Worm (Caenorhabditis elegans) whole organism, L1 larva: ENCODE measurements around the gene F22F4.9.

Experiments
- F16B12.6 ChIP-seq: fragments of 150-350 bp; optimal IDR thresholded peaks from 2 replicates; lab custom pipeline; 2014; ENCODE audit warnings: missing biosample characterization, missing genetic modification characterization
- aha-1 ChIP-seq: fragments of 150-350 bp; optimal IDR thresholded peaks from 2 replicates; lab custom pipeline; 2014; ENCODE audit warnings: missing biosample characterization, missing genetic modification characterization
- aly-2 ChIP-seq: fragments of 150-350 bp; optimal IDR thresholded peaks from 2 replicates; lab custom pipeline; 2014; ENCODE audit warnings: missing biosample characterization, missing genetic modification characterization
- ama-1 ChIP-seq: fragments of 150-350 bp; optimal IDR thresholded peaks from 2 replicates; lab custom pipeline; 2014
- ceh-8 ChIP-seq: fragments of 200-800 bp; sonication (Bioruptor generic); optimal IDR thresholded peaks from 2 replicates; lab custom pipeline; 2018; ENCODE audit warnings: mild to moderate bottlenecking, missing genetic modification characterization, moderate library complexity, missing compliant biosample characterization
- ceh-90 ChIP-seq: sonication (generic microtip); optimal IDR thresholded peaks from 2 replicates; lab custom pipeline; 2016; ENCODE audit warnings: missing genetic modification characterization, missing compliant biosample characterization
- ces-1 ChIP-seq: fragments of 150-350 bp; optimal IDR thresholded peaks from 2 replicates; lab custom pipeline; 2014; ENCODE audit warnings: missing biosample characterization, missing genetic modification reagents, missing genetic modification characterization
- dpl-1 ChIP-seq, 3 experiments: fragments of 150-350 bp in 2 of 3; sonication (generic microtip) in 1 of 3; optimal IDR thresholded peaks; 2 replicates each; lab custom pipeline; 2014 to 2017; ENCODE audit warnings: missing biosample characterization in 3 of 3, missing genetic modification characterization in 3 of 3, missing genetic modification reagents in 3 of 3
- dsc-1 ChIP-seq: sonication (generic microtip); optimal IDR thresholded peaks from 2 replicates; lab custom pipeline; 2016; ENCODE audit warnings: mild to moderate bottlenecking, missing genetic modification characterization, missing compliant biosample characterization
- efl-1 ChIP-seq, 4 experiments: fragments of 150-350 bp; optimal IDR thresholded peaks in 3 of 4; peaks in 1 of 4; 1 replicate in 1 of 4; 2 replicates in 3 of 4; lab custom pipeline; 2014; ENCODE audit warnings: missing biosample characterization in 2 of 4, missing genetic modification characterization in 2 of 4, missing genetic modification reagents in 2 of 4
- egl-13 ChIP-seq: sonication (generic microtip); optimal IDR thresholded peaks from 2 replicates; lab custom pipeline; 2016; ENCODE audit warnings: missing genotype, missing genetic modification reagents, missing genetic modification characterization, missing compliant biosample characterization
- egl-27 ChIP-seq, 2 experiments: fragments of 150-350 bp in 1 of 2; sonication (generic microtip); optimal IDR thresholded peaks; 3 replicates each; lab custom pipeline; 2017 to 2018; ENCODE audit warnings: missing biosample characterization in 2 of 2, missing genetic modification characterization in 2 of 2, missing genetic modification reagents in 2 of 2
- elt-3 ChIP-seq, 6 experiments: fragments of 150-350 bp in 1 of 6; sonication (generic microtip); optimal IDR thresholded peaks; 2 replicates each; lab custom pipeline; 2017 to 2018; ENCODE audit warnings: missing biosample characterization in 6 of 6, missing genetic modification characterization in 6 of 6, inconsistent platforms in 1 of 6
- ets-5 ChIP-seq: fragments of 200-800 bp; sonication (Bioruptor generic); IDR thresholded peaks from 2 replicates; pipeline ENCODE4 v1.3.6; 2022; ENCODE audit warnings: missing genetic modification characterization, missing compliant biosample characterization
- fkh-10 ChIP-seq: sonication (generic microtip); optimal IDR thresholded peaks from 2 replicates; lab custom pipeline; 2017; ENCODE audit warnings: missing biosample characterization, missing genetic modification reagents, missing genetic modification characterization
- fkh-4 ChIP-seq: sonication (generic microtip); optimal IDR thresholded peaks from 2 replicates; lab custom pipeline; 2016; ENCODE audit warnings: missing compliant biosample characterization, missing genetic modification characterization, borderline replicate concordance
- fos-1 ChIP-seq: fragments of 150-350 bp; optimal IDR thresholded peaks from 2 replicates; lab custom pipeline; 2014; ENCODE audit warnings: missing biosample characterization, missing genetic modification characterization
- hlh-17 ChIP-seq: fragments of 200-800 bp; sonication (Bioruptor generic); optimal IDR thresholded peaks from 2 replicates; lab custom pipeline; 2018; ENCODE audit warnings: missing genetic modification characterization, mild to moderate bottlenecking, missing compliant biosample characterization, moderate library complexity, borderline replicate concordance
- hlh-4 ChIP-seq: sonication (generic microtip); optimal IDR thresholded peaks from 2 replicates; lab custom pipeline; 2016; ENCODE audit warnings: mild to moderate bottlenecking, missing genetic modification characterization, missing compliant biosample characterization
- irx-1 ChIP-seq: sonication (generic microtip); optimal IDR thresholded peaks from 2 replicates; lab custom pipeline; 2016; ENCODE audit warnings: missing genetic modification characterization, missing compliant biosample characterization
- jun-1 ChIP-seq: fragments of 150-350 bp; optimal IDR thresholded peaks from 2 replicates; lab custom pipeline; 2014; ENCODE audit warnings: missing biosample characterization, missing genetic modification reagents, missing genetic modification characterization
- lin-14 ChIP-seq: fragments of 200-800 bp; sonication (Bioruptor generic); optimal IDR thresholded peaks from 2 replicates; lab custom pipeline; 2018; ENCODE audit warnings: mild to moderate bottlenecking, missing genetic modification characterization, moderate library complexity, missing compliant biosample characterization
- lin-35 ChIP-seq, 2 experiments: fragments of 150-350 bp; optimal IDR thresholded peaks; 2 replicates each; lab custom pipeline; 2014; ENCODE audit warnings: missing biosample characterization in 2 of 2, missing genetic modification characterization in 2 of 2, missing genetic modification reagents in 2 of 2
- mef-2 ChIP-seq: fragments of 150-350 bp; optimal IDR thresholded peaks from 2 replicates; lab custom pipeline; 2014; ENCODE audit warnings: missing biosample characterization, missing genetic modification characterization
- mep-1 ChIP-seq: fragments of 150-350 bp; optimal IDR thresholded peaks from 2 replicates; lab custom pipeline; 2014; ENCODE audit warnings: missing biosample characterization, missing genetic modification characterization
- nhr-11 ChIP-seq: fragments of 150-350 bp; optimal IDR thresholded peaks from 2 replicates; lab custom pipeline; 2014; ENCODE audit warnings: missing biosample characterization, missing genetic modification characterization
- nhr-12 ChIP-seq: sonication (generic microtip); optimal IDR thresholded peaks from 2 replicates; lab custom pipeline; 2017; ENCODE audit warnings: missing biosample characterization, missing genetic modification characterization
- nhr-19 ChIP-seq: fragments of 200-800 bp; sonication (Bioruptor generic); conservative IDR thresholded peaks from 2 replicates; pipeline ENCODE4 v1.3.6; 2022; ENCODE audit warnings: missing genetic modification characterization, missing compliant biosample characterization
- nhr-237 ChIP-seq: fragments of 150-350 bp; optimal IDR thresholded peaks from 2 replicates; lab custom pipeline; 2014; ENCODE audit warnings: missing biosample characterization, missing genetic modification characterization
- nhr-28 ChIP-seq: fragments of 150-350 bp; optimal IDR thresholded peaks from 2 replicates; lab custom pipeline; 2014; ENCODE audit warnings: missing biosample characterization, missing genetic modification characterization
- nhr-47 ChIP-seq: sonication (generic microtip); optimal IDR thresholded peaks from 2 replicates; lab custom pipeline; 2016; ENCODE audit warnings: mild to moderate bottlenecking, missing genetic modification characterization, moderate library complexity, missing compliant biosample characterization
- nhr-71 ChIP-seq: sonication (generic microtip); optimal IDR thresholded peaks from 2 replicates; lab custom pipeline; 2016; ENCODE audit warnings: mild to moderate bottlenecking, missing genetic modification characterization, moderate library complexity, missing compliant biosample characterization
- nhr-76 ChIP-seq: sonication (generic microtip); optimal IDR thresholded peaks from 2 replicates; lab custom pipeline; 2017; ENCODE audit warnings: missing biosample characterization, missing genetic modification characterization
- nhr-90 ChIP-seq: sonication (generic microtip); optimal IDR thresholded peaks from 2 replicates; lab custom pipeline; 2016; ENCODE audit warnings: mild to moderate bottlenecking, missing genetic modification characterization, missing compliant biosample characterization; ENCODE audit not compliant: poor library complexity
- pax-3 ChIP-seq: fragments of 200-800 bp; sonication (Bioruptor generic); optimal IDR thresholded peaks from 2 replicates; lab custom pipeline; 2018; ENCODE audit warnings: mild to moderate bottlenecking, missing genetic modification characterization, moderate library complexity, missing compliant biosample characterization
- rnt-1 ChIP-seq: sonication (generic microtip); optimal IDR thresholded peaks from 2 replicates; lab custom pipeline; 2016; ENCODE audit warnings: mild to moderate bottlenecking, missing genetic modification characterization, moderate library complexity, missing compliant biosample characterization
- skn-1 ChIP-seq: fragments of 150-350 bp; optimal IDR thresholded peaks from 2 replicates; lab custom pipeline; 2014; ENCODE audit warnings: missing biosample characterization, missing genetic modification characterization
- snu-23 ChIP-seq: sonication (generic microtip); optimal IDR thresholded peaks from 2 replicates; lab custom pipeline; 2016; ENCODE audit warnings: missing genetic modification characterization, missing compliant biosample characterization
- sox-4 ChIP-seq: sonication (generic microtip); optimal IDR thresholded peaks from 2 replicates; lab custom pipeline; 2016; ENCODE audit warnings: missing genetic modification characterization, missing compliant biosample characterization
- sptf-1 ChIP-seq: fragments of 150-350 bp; optimal IDR thresholded peaks from 2 replicates; lab custom pipeline; 2014; ENCODE audit warnings: missing biosample characterization, missing genetic modification characterization
- sup-37 ChIP-seq: fragments of 200-800 bp; sonication (Bioruptor generic); optimal IDR thresholded peaks from 2 replicates; lab custom pipeline; 2018; ENCODE audit warnings: mild to moderate bottlenecking, missing genetic modification characterization, missing compliant biosample characterization
- swsn-7 ChIP-seq: sonication (generic microtip); optimal IDR thresholded peaks from 2 replicates; lab custom pipeline; 2016; ENCODE audit warnings: missing genetic modification characterization, missing compliant biosample characterization
- tbx-2 ChIP-seq: sonication (generic microtip); optimal IDR thresholded peaks from 2 replicates; lab custom pipeline; 2016; ENCODE audit warnings: missing genetic modification characterization, missing compliant biosample characterization
- tlp-1 ChIP-seq: fragments of 150-350 bp; optimal IDR thresholded peaks from 2 replicates; lab custom pipeline; 2014; ENCODE audit warnings: missing biosample characterization, missing genetic modification characterization
- unc-130 ChIP-seq: fragments of 150-350 bp; optimal IDR thresholded peaks from 2 replicates; lab custom pipeline; 2017; ENCODE audit warnings: missing biosample characterization, missing genetic modification characterization, inconsistent platforms
- unc-30 ChIP-seq: sonication (generic microtip); optimal IDR thresholded peaks from 2 replicates; lab custom pipeline; 2017; ENCODE audit warnings: missing biosample characterization, missing genetic modification characterization
- unc-62 ChIP-seq: fragments of 150-350 bp; optimal IDR thresholded peaks from 2 replicates; lab custom pipeline; 2014; ENCODE audit warnings: missing biosample characterization, missing genetic modification reagents, missing genetic modification characterization
- unc-86 ChIP-seq: sonication (generic microtip); optimal IDR thresholded peaks from 2 replicates; lab custom pipeline; 2016; ENCODE audit warnings: missing genetic modification characterization, missing compliant biosample characterization
- unc-98 ChIP-seq: fragments of 200-800 bp; sonication (Bioruptor generic); IDR thresholded peaks from 2 replicates; pipeline ENCODE4 v1.3.6; 2022; ENCODE audit warnings: missing genetic modification characterization, missing compliant biosample characterization
- vab-15 ChIP-seq: sonication (generic microtip); optimal IDR thresholded peaks from 2 replicates; lab custom pipeline; 2017; ENCODE audit warnings: missing genotype, mild to moderate bottlenecking, missing genetic modification characterization, missing compliant biosample characterization
- zip-4 ChIP-seq: fragments of 200-800 bp; sonication (Bioruptor generic); optimal IDR thresholded peaks from 2 replicates; lab custom pipeline; 2018; ENCODE audit warnings: mild to moderate bottlenecking, missing genetic modification characterization, moderate library complexity, missing compliant biosample characterization
- ztf-11 ChIP-seq, 2 experiments: sonication (generic microtip); optimal IDR thresholded peaks; 2 replicates each; lab custom pipeline; 2016 to 2017; ENCODE audit warnings: missing genetic modification characterization in 2 of 2, missing biosample characterization in 1 of 2, missing compliant biosample characterization in 1 of 2
- ztf-4 ChIP-seq: fragments of 150-350 bp; optimal IDR thresholded peaks from 2 replicates; lab custom pipeline; 2014; ENCODE audit warnings: missing biosample characterization, missing genetic modification characterization

Gene F22F4.9

ce11 chrX:6041995-6042481 is 42.7 kb upstream of the F22F4.9 start (continued):
- TF ChIP-seq lin-35 (GFP tag; optimal IDR thresholded peaks at IDR 0.05; lab: Kevin White, UChicago), result peak; percentile 34 to 76
- no peak for TF ChIP-seq ets-5 (GFP tag; lab: Robert Waterston, UW)
- no peak for TF ChIP-seq sox-4 (tag; lab: Kevin White, UChicago)
- peak; percentile 12 for TF ChIP-seq egl-13 (tag; lab: Kevin White, UChicago)
- TF ChIP-seq jun-1 (tag; lab: Kevin White, UChicago), result peak; percentile 76
- TF ChIP-seq nhr-19 (GFP tag; lab: Robert Waterston, UW), result peak; percentile 72; the same call in 1 of the 2 replicates
- TF ChIP-seq zip-4 (GFP tag; lab: Kevin White, UChicago), result no peak
- no peak for TF ChIP-seq sptf-1
- no peak for TF ChIP-seq ces-1
- peak; percentile 82 for TF ChIP-seq nhr-90 (tag; lab: Kevin White, UChicago)
- peak; percentile 25 for TF ChIP-seq irx-1 (tag; lab: Kevin White, UChicago)
- TF ChIP-seq tlp-1 (tag; lab: Kevin White, UChicago), result no peak
- TF ChIP-seq hlh-17 (GFP tag; lab: Kevin White, UChicago), result no peak
- TF ChIP-seq nhr-47 (tag; lab: Kevin White, UChicago), result peak; percentile 60
- TF ChIP-seq tbx-2 (tag; lab: Kevin White, UChicago), result peak; percentile 82
- no peak for TF ChIP-seq ztf-11 (tag; optimal IDR thresholded peaks at IDR 0.05; lab: Kevin White, UChicago)
- TF ChIP-seq dpl-1 (GFP tag; optimal IDR thresholded peaks at IDR 0.05; lab: Kevin White, UChicago), result peak in 1 of 3 experiments; percentile 43
- peak; percentile 13 to 37 for TF ChIP-seq efl-1 (optimal IDR thresholded peaks at IDR 0.05; lab: Kevin White, UChicago)
- peak; percentile 24 to 94 for TF ChIP-seq efl-1 (GFP tag; optimal IDR thresholded peaks at IDR 0.05 in 1 of 2; lab: Kevin White, UChicago)
- no peak for TF ChIP-seq aha-1 (tag; lab: Kevin White, UChicago)
- no peak for TF ChIP-seq ceh-8 (GFP tag; lab: Kevin White, UChicago)
- no peak for TF ChIP-seq ceh-90
- peak; percentile 95 for TF ChIP-seq snu-23 (GFP tag; lab: Kevin White, UChicago)
- peak; percentile 23 for TF ChIP-seq ztf-4 (tag; lab: Kevin White, UChicago)
- peak; percentile 86 for TF ChIP-seq mep-1 (tag; lab: Kevin White, UChicago)
- TF ChIP-seq fos-1 (tag; lab: Kevin White, UChicago), result peak; percentile 35
- TF ChIP-seq unc-30 (tag; lab: Kevin White, UChicago), result no peak
- TF ChIP-seq ama-1 (lab: Kevin White, UChicago), result no peak
- TF ChIP-seq aly-2 (tag; lab: Kevin White, UChicago), result no peak
- peak; percentile 75 for TF ChIP-seq rnt-1 (tag; lab: Kevin White, UChicago)
- TF ChIP-seq skn-1 (tag; lab: Kevin White, UChicago), result peak; percentile 41
- TF ChIP-seq F16B12.6, result no peak
- peak; percentile 69 for TF ChIP-seq swsn-7 (tag; lab: Kevin White, UChicago)
- TF ChIP-seq nhr-28 (tag; lab: Kevin White, UChicago), result no peak
- TF ChIP-seq mef-2, result no peak
- no peak for TF ChIP-seq nhr-11
- TF ChIP-seq vab-15 (tag; lab: Kevin White, UChicago), result no peak
- TF ChIP-seq unc-86 (tag; lab: Kevin White, UChicago), result no peak
- TF ChIP-seq egl-27 (tag; optimal IDR thresholded peaks at IDR 0.05; lab: Kevin White, UChicago), result peak; percentile 9 to 16
- TF ChIP-seq nhr-237 (tag; lab: Kevin White, UChicago), result peak; percentile 20
- TF ChIP-seq sup-37, result no peak
- no peak for TF ChIP-seq nhr-12 (tag; lab: Kevin White, UChicago)
- peak; percentile 45 to 89 (median 70) for TF ChIP-seq elt-3 (tag; optimal IDR thresholded peaks at IDR 0.05; lab: Kevin White, UChicago)
- peak; percentile 85 for TF ChIP-seq unc-130 (tag; lab: Kevin White, UChicago)
- no peak for TF ChIP-seq nhr-76 (tag; lab: Kevin White, UChicago)
- no peak for TF ChIP-seq fkh-4
- peak; percentile 90 for TF ChIP-seq nhr-71 (tag; lab: Kevin White, UChicago)
- TF ChIP-seq lin-14 (GFP tag; lab: Kevin White, UChicago), result peak; percentile 94
- TF ChIP-seq unc-98 (GFP tag; lab: Robert Waterston, UW), result no peak
- no peak for TF ChIP-seq dsc-1
- TF ChIP-seq unc-62 (GFP tag; lab: Kevin White, UChicago), result no peak
- TF ChIP-seq pax-3 (tag; lab: Kevin White, UChicago), result no peak
- TF ChIP-seq fkh-10 (GFP tag; lab: Kevin White, UChicago), result no peak
- no peak for TF ChIP-seq hlh-4
